Fruit fly (Drosophila melanogaster): ENCODE data around the gene CG14257.
A peak's percentile ranks its signal among the peaks of the same experiment; 100 is the strongest.

The CG14257 gene

DNA sequence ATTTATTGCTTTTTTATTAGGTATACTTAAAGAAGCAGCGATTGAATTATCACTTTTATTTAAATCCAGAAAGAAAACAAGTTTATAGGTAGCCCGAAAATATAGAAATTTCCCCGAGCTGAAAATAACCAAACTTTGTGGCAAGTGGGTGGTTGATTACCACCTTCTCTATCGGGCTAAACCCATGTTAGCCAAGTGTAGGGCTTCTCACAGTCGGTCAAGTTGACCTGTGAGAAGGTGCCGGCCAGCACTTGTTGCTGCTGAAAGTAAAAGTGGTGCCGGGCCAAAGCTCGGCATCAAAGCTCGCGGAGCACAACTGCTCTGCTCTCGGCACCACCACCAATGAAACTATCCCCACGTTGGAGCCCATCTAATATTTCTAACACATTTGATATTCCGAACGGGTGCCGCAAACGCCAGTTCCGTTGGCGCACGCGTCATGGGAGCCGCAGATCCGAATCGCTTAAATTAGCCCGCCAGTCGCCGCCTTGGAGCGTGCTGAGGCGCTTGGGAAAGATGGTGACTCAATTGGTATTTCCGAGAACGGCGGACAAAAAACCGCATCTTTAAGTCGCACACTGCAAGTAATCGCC lies 4.7 kb upstream of the CG14257 start (continued):
- TF ChIP-seq NfI (GFP tag; optimal IDR thresholded peaks at IDR 0.05) = peak; percentile 1
- no peak for TF ChIP-seq ems (GFP tag; optimal IDR thresholded peaks at IDR 0.05)
- no peak for TF ChIP-seq gcm2 (GFP tag; optimal IDR thresholded peaks at IDR 0.05)
- TF ChIP-seq CG3838 (GFP tag; optimal IDR thresholded peaks at IDR 0.05) = no peak
- TF ChIP-seq CG12659 (GFP tag; optimal IDR thresholded peaks at IDR 0.05) = no peak
- TF ChIP-seq CG7357 (GFP tag; IDR thresholded peaks at IDR 0.05) = peak; percentile 49; the same call in 2 of the 3 replicates
- no peak for TF ChIP-seq CG6791 (GFP tag; IDR thresholded peaks at IDR 0.05; ENCODE audit: partially characterized antibody)
- TF ChIP-seq gcm (GFP tag; optimal IDR thresholded peaks at IDR 0.05) = no peak
- TF ChIP-seq CG1233 (GFP tag; optimal IDR thresholded peaks at IDR 0.05) = no peak
- no peak for TF ChIP-seq CG6654 (GFP tag; optimal IDR thresholded peaks at IDR 0.05)
- no peak for TF ChIP-seq CG12155 (GFP tag; optimal IDR thresholded peaks at IDR 0.05)
- no peak for TF ChIP-seq Elba2 (GFP tag; optimal IDR thresholded peaks at IDR 0.05)
- TF ChIP-seq cas (GFP tag; IDR thresholded peaks at IDR 0.05) = no peak
- TF ChIP-seq gfzf (GFP tag; optimal IDR thresholded peaks at IDR 0.05) = no peak
- no peak for TF ChIP-seq C15 (GFP tag; IDR thresholded peaks at IDR 0.05)
- TF ChIP-seq Fer3 (tag; optimal IDR thresholded peaks at IDR 0.05) = peak; percentile 1
- TF ChIP-seq CG3065 (GFP tag; optimal IDR thresholded peaks at IDR 0.05) = no peak
- TF ChIP-seq Ets65A (GFP tag) = peak; percentile 74
- TF ChIP-seq Ravus (GFP tag; IDR thresholded peaks at IDR 0.05) = no peak
- TF ChIP-seq CG4730 (GFP tag; IDR thresholded peaks at IDR 0.05) = no peak
- TF ChIP-seq CG32532 (GFP tag; IDR thresholded peaks at IDR 0.05) = 0 out of 2 replicates have a peak, but pooled peaks have one; percentile 19
- TF ChIP-seq danr (GFP tag; IDR thresholded peaks at IDR 0.05) = no peak
- 0 out of 2 replicates have a peak, but pooled peaks have one; percentile 6 for TF ChIP-seq CG11085 (GFP tag; IDR thresholded peaks at IDR 0.05)
- TF ChIP-seq gt (GFP tag; IDR thresholded peaks at IDR 0.05) = no peak
- 0 out of 4 replicates have a peak, but pooled peaks have one; percentile 15 for TF ChIP-seq Gug (GFP tag; IDR thresholded peaks at IDR 0.05)
- no peak for TF ChIP-seq sisA (GFP tag; IDR thresholded peaks at IDR 0.05)
- no peak for TF ChIP-seq CG3163 (GFP tag; optimal IDR thresholded peaks at IDR 0.05)
- TF ChIP-seq Hr78 (GFP tag; optimal IDR thresholded peaks at IDR 0.05) = peak in 1 of 2 experiments; percentile 16
- peak; percentile 86 for TF ChIP-seq Med (GFP tag)
- 0 out of 3 replicates have a peak, but pooled peaks have one; percentile 31 for TF ChIP-seq ase (GFP tag; IDR thresholded peaks at IDR 0.05)
- peak; percentile 96 for TF ChIP-seq CG10274 (GFP tag; optimal IDR thresholded peaks at IDR 0.05)
- TF ChIP-seq CG4424 (GFP tag; optimal IDR thresholded peaks at IDR 0.05) = no peak
- TF ChIP-seq Hr51 (GFP tag; optimal IDR thresholded peaks at IDR 0.05) = peak in 1 of 2 experiments; percentile 25
- no peak for TF ChIP-seq az2 (GFP tag; optimal IDR thresholded peaks at IDR 0.05)
- TF ChIP-seq Dip3 (GFP tag; optimal IDR thresholded peaks at IDR 0.05) = no peak
- no peak for TF ChIP-seq oc (tag; optimal IDR thresholded peaks at IDR 0.05)
- TF ChIP-seq dmrt99B (tag; optimal IDR thresholded peaks at IDR 0.05) = peak; percentile 8
- no peak for TF ChIP-seq HmgZ (tag; optimal IDR thresholded peaks at IDR 0.05)
- TF ChIP-seq CoRest (tag; optimal IDR thresholded peaks at IDR 0.05) = no peak
- no peak for TF ChIP-seq trem (tag; optimal IDR thresholded peaks at IDR 0.05)
- TF ChIP-seq scrt (GFP tag; optimal IDR thresholded peaks at IDR 0.05) = no peak
- no peak for TF ChIP-seq CG10959 (GFP tag; IDR thresholded peaks at IDR 0.05)
- TF ChIP-seq cwo (GFP tag; optimal IDR thresholded peaks at IDR 0.05) = no peak
- no peak for TF ChIP-seq CG10543 (GFP tag; optimal IDR thresholded peaks at IDR 0.05)
- no peak; the same call in 2 of the 3 replicates for TF ChIP-seq Aef1 (GFP tag; IDR thresholded peaks at IDR 0.05)
- no peak for TF ChIP-seq CG15011 (GFP tag; optimal IDR thresholded peaks at IDR 0.05)
- no peak for TF ChIP-seq nerfin-1 (tag; optimal IDR thresholded peaks at IDR 0.05)
- no peak for TF ChIP-seq CG13123 (GFP tag; optimal IDR thresholded peaks at IDR 0.05)
- TF ChIP-seq mam (GFP tag; optimal IDR thresholded peaks at IDR 0.05) = peak; percentile 15

Data from whole organism, embryonic.